Fruit fly (Drosophila melanogaster): Measurements from ENCODE around the gene CG31800.

dm6 chr2L:18997148-18997547, 37.2 kb downstream of the CG31800 start, which contains the start of gene CG31792:
- TF ChIP-seq EcR (GFP tag; optimal IDR thresholded peaks at IDR 0.05): no peak
- TF ChIP-seq fd96Ca (GFP tag; IDR thresholded peaks at IDR 0.05): no peak
- TF ChIP-seq Snoo (tag; optimal IDR thresholded peaks at IDR 0.05): no peak
- no peak for TF ChIP-seq CG34367 (tag; optimal IDR thresholded peaks at IDR 0.05)
- TF ChIP-seq CG8159 (tag; optimal IDR thresholded peaks at IDR 0.05): no peak
- no peak for TF ChIP-seq gl (tag; optimal IDR thresholded peaks at IDR 0.05)
- TF ChIP-seq CG14655 (GFP tag; optimal IDR thresholded peaks at IDR 0.05): no peak
- TF ChIP-seq Pif1A (GFP tag; optimal IDR thresholded peaks at IDR 0.05): no peak
- TF ChIP-seq CG17806 (tag; optimal IDR thresholded peaks at IDR 0.05): no peak
- TF ChIP-seq Ets98B (GFP tag; IDR thresholded peaks at IDR 0.05): no peak

All from whole organism, pupa.